Fruit fly (Drosophila melanogaster) whole organism, wandering third instar larva: ENCODE measurements around the gene CG2124.

ENCODE experiments used
- Abd-B ChIP-seq: fragments of >200 bp; optimal IDR thresholded peaks from 2 replicates; lab custom pipeline; 2017; ENCODE audit warnings: missing biosample characterization, missing genetic modification characterization
- CG32264 ChIP-seq: fragments of 200-800 bp; sonication (Bioruptor generic); optimal IDR thresholded peaks from 2 replicates; lab custom pipeline; 2016; ENCODE audit warnings: missing biosample characterization, missing genetic modification characterization
- CG9705 ChIP-seq: fragments of 200-800 bp; sonication (Bioruptor generic); optimal IDR thresholded peaks from 2 replicates; lab custom pipeline; 2018; ENCODE audit warnings: missing biosample characterization, mild to moderate bottlenecking, missing genetic modification characterization
- CrebA ChIP-seq: fragments of 200-800 bp; sonication (Bioruptor generic); optimal IDR thresholded peaks from 2 replicates; lab custom pipeline; 2016; ENCODE audit warnings: missing biosample characterization, mild to moderate bottlenecking, missing genetic modification characterization, borderline replicate concordance
- Dfd ChIP-seq: fragments of >200 bp; optimal IDR thresholded peaks from 2 replicates; lab custom pipeline; 2017; ENCODE audit warnings: missing biosample characterization, missing genetic modification characterization
- Dif ChIP-seq: fragments of 200-275, 200-300 bp; sonication (Bioruptor generic); optimal IDR thresholded peaks from 2 replicates; lab custom pipeline; 2018; ENCODE audit warnings: missing biosample characterization, missing genetic modification characterization; ENCODE audit not compliant: partially characterized antibody
- GATAd ChIP-seq: sonication (Bioruptor generic); optimal IDR thresholded peaks from 2 replicates; lab custom pipeline; 2016; ENCODE audit warnings: missing biosample characterization, missing genetic modification characterization
- HLH106 ChIP-seq: fragments of 200-800 bp; optimal IDR thresholded peaks from 3 replicates; lab custom pipeline; 2019; ENCODE audit warnings: missing biosample characterization, mild to moderate bottlenecking, missing genetic modification characterization, moderate library complexity
- Hnf4 ChIP-seq: fragments of 200-800 bp; sonication (Bioruptor generic); optimal IDR thresholded peaks from 2 replicates; lab custom pipeline; 2016; ENCODE audit warnings: missing biosample characterization, mild to moderate bottlenecking, missing genetic modification characterization
- Hr78 ChIP-seq: fragments of >200 bp; optimal IDR thresholded peaks from 2 replicates; lab custom pipeline; 2017; ENCODE audit warnings: missing biosample characterization, missing genetic modification characterization
- Hr83 ChIP-seq: fragments of 200-300 bp; sonication (Bioruptor generic); optimal IDR thresholded peaks from 2 replicates; lab custom pipeline; 2016; ENCODE audit warnings: missing biosample characterization, mild to moderate bottlenecking, missing genetic modification characterization, moderate library complexity; ENCODE audit not compliant: poor library complexity, severe bottlenecking
- Jra ChIP-seq: sonication (Bioruptor generic); optimal IDR thresholded peaks from 2 replicates; lab custom pipeline; 2016; ENCODE audit warnings: missing biosample characterization, missing genetic modification characterization
- Mio ChIP-seq: sonication (Bioruptor generic); optimal IDR thresholded peaks from 2 replicates; lab custom pipeline; 2016; ENCODE audit warnings: missing biosample characterization, missing genetic modification characterization
- Myc ChIP-seq: fragments of >200 bp; optimal IDR thresholded peaks from 2 replicates; lab custom pipeline; 2017
- N ChIP-seq: fragments of >200 bp; optimal IDR thresholded peaks from 2 replicates; lab custom pipeline; 2018; ENCODE audit warnings: missing biosample characterization, missing external identifiers, missing genetic modification characterization
- OdsH ChIP-seq: fragments of 200-800 bp; sonication (Bioruptor generic); optimal IDR thresholded peaks from 2 replicates; lab custom pipeline; 2016; ENCODE audit warnings: missing biosample characterization, mild to moderate bottlenecking, missing genetic modification characterization
- Rel ChIP-seq, 2 experiments: fragments of 200-800 bp; sonication (Bioruptor generic) in 1 of 2; optimal IDR thresholded peaks; 2 replicates in 1 of 2; 3 replicates in 1 of 2; lab custom pipeline; 2016 to 2019; ENCODE audit warnings: mild to moderate bottlenecking in 2 of 2, missing biosample characterization in 2 of 2, missing genetic modification characterization in 2 of 2, moderate library complexity in 1 of 2
- Sp1 ChIP-seq: fragments of 200-800 bp; sonication (Bioruptor generic); optimal IDR thresholded peaks from 3 replicates; lab custom pipeline; 2019; ENCODE audit warnings: missing biosample characterization, mild to moderate bottlenecking, missing genetic modification characterization, moderate library complexity
- Vsx2 ChIP-seq: fragments of 200-300, 225-300 bp; sonication (Bioruptor generic); optimal IDR thresholded peaks from 2 replicates; lab custom pipeline; 2018; ENCODE audit warnings: missing biosample characterization, missing genetic modification characterization; ENCODE audit not compliant: partially characterized antibody
- br ChIP-seq: fragments of 200-800 bp; sonication (Bioruptor generic); optimal IDR thresholded peaks from 2 replicates; lab custom pipeline; 2016; ENCODE audit warnings: missing biosample characterization, missing genetic modification characterization
- brk ChIP-seq: fragments of 200-800 bp; sonication (Bioruptor generic); optimal IDR thresholded peaks from 2 replicates; lab custom pipeline; 2016; ENCODE audit warnings: missing biosample characterization, mild to moderate bottlenecking, missing genetic modification characterization
- dl ChIP-seq, 2 experiments: fragments of 175-275, 200-275 bp in 1 of 2; fragments of 200-275 bp in 1 of 2; sonication (Bioruptor generic); optimal IDR thresholded peaks; lab custom pipeline; 2018; ENCODE audit warnings: mild to moderate bottlenecking in 2 of 2, missing biosample characterization in 2 of 2, missing genetic modification characterization in 2 of 2, moderate library complexity in 2 of 2; ENCODE audit not compliant: partially characterized antibody in 2 of 2, insufficient read depth in 1 of 2
- dmrt93B ChIP-seq: fragments of 200-800 bp; sonication (Bioruptor generic); optimal IDR thresholded peaks from 2 replicates; lab custom pipeline; 2018; ENCODE audit warnings: missing biosample characterization, mild to moderate bottlenecking, missing genetic modification characterization
- dsf ChIP-seq: sonication (Bioruptor generic); optimal IDR thresholded peaks from 2 replicates; lab custom pipeline; 2016; ENCODE audit warnings: missing biosample characterization, missing genetic modification characterization, borderline replicate concordance
- ey ChIP-seq: fragments of 200-800 bp; sonication (Bioruptor generic); optimal IDR thresholded peaks from 2 replicates; lab custom pipeline; 2016; ENCODE audit warnings: missing biosample characterization, missing genetic modification characterization
- foxo ChIP-seq, 2 experiments: fragments of 200-800 bp; sonication (Bioruptor generic); optimal IDR thresholded peaks; 2 replicates in 1 of 2; 3 replicates in 1 of 2; lab custom pipeline; 2016 to 2017; ENCODE audit warnings: missing biosample characterization in 2 of 2, missing genetic modification characterization in 2 of 2
- fru ChIP-seq: fragments of 200-800 bp; sonication (Bioruptor generic); optimal IDR thresholded peaks from 3 replicates; lab custom pipeline; 2016; ENCODE audit warnings: missing biosample characterization, mild to moderate bottlenecking, missing genetic modification characterization
- h ChIP-seq: fragments of 200-800 bp; sonication (Bioruptor generic); optimal IDR thresholded peaks from 3 replicates; lab custom pipeline; 2016; ENCODE audit warnings: missing biosample characterization, mild to moderate bottlenecking, missing genetic modification characterization
- jim ChIP-seq: fragments of 175-275, 200-325 bp; sonication (Bioruptor generic); optimal IDR thresholded peaks from 2 replicates; lab custom pipeline; 2016; ENCODE audit warnings: missing biosample characterization, mild to moderate bottlenecking, missing genetic modification characterization
- lola ChIP-seq: fragments of >200 bp; optimal IDR thresholded peaks from 2 replicates; lab custom pipeline; 2017; ENCODE audit warnings: missing biosample characterization, missing genetic modification characterization
- pan ChIP-seq: fragments of >200 bp; optimal IDR thresholded peaks from 2 replicates; lab custom pipeline; 2017
- psq ChIP-seq: fragments of 200-800 bp; sonication (Bioruptor generic); optimal IDR thresholded peaks from 3 replicates; lab custom pipeline; 2017; ENCODE audit warnings: missing biosample characterization, mild to moderate bottlenecking, missing genetic modification characterization, moderate library complexity
- rgr ChIP-seq: fragments of 200-800 bp; sonication (Bioruptor generic); optimal IDR thresholded peaks from 3 replicates; lab custom pipeline; 2016; ENCODE audit warnings: missing biosample characterization, mild to moderate bottlenecking, missing genetic modification characterization
- sage ChIP-seq: fragments of 200-800 bp; sonication (Bioruptor generic); optimal IDR thresholded peaks from 2 replicates; lab custom pipeline; 2016; ENCODE audit warnings: missing biosample characterization, mild to moderate bottlenecking, missing genetic modification characterization
- sv ChIP-seq: fragments of 200-800 bp; sonication (Bioruptor generic); optimal IDR thresholded peaks from 3 replicates; lab custom pipeline; 2016; ENCODE audit warnings: missing biosample characterization, missing genetic modification characterization
- tai ChIP-seq: sonication (Bioruptor generic); optimal IDR thresholded peaks from 2 replicates; lab custom pipeline; 2016; ENCODE audit warnings: missing biosample characterization, missing genetic modification characterization
- usp ChIP-seq: fragments of >200 bp; optimal IDR thresholded peaks from 2 replicates; lab custom pipeline; 2017; ENCODE audit warnings: missing biosample characterization, missing genetic modification characterization
- woc ChIP-seq: sonication (Bioruptor generic); optimal IDR thresholded peaks from 2 replicates; lab custom pipeline; 2016; ENCODE audit warnings: missing biosample characterization, mild to moderate bottlenecking, missing genetic modification characterization

Gene CG2124

DNA sequence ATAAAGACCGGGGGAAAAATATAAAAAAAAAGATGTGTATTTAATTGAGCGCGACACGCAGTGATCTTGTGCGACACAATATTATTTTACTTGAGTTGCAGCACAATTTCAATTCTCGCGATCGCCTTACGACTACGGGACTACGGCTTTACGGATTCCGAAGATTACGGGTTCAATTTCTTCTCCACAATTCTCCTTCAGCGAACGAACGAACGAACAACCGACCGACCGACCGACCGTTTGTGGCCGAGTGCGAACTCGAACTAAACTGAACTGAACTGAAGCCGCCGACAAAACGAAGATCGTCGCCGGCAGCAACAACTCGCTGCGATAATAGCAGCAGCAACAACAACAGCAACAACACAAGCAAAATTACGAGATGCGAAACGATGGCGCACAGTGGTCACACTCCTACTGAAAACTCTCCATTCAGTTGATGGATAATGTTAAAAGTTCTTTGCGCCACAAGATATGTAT is 10.7 kb upstream of the CG2124 start, which contains the start of gene spri:
Gene spri (minus strand): TSS at position 265 of the 477 bp plus-strand sequence.
- no peak for TF ChIP-seq psq (GFP tag; lab: Kevin White, UChicago)
- no peak for TF ChIP-seq Abd-B (GFP tag; lab: Kevin White, UChicago)
- peak; percentile 65 for TF ChIP-seq woc (GFP tag; lab: Kevin White, UChicago)
- TF ChIP-seq fru (GFP tag; lab: Kevin White, UChicago), result no peak
- TF ChIP-seq CrebA (GFP tag; lab: Kevin White, UChicago), result no peak
- TF ChIP-seq Hr78 (GFP tag; lab: Kevin White, UChicago), result no peak
- TF ChIP-seq sage (GFP tag; lab: Kevin White, UChicago), result no peak
- peak; percentile 41 for TF ChIP-seq br
- peak; percentile 36 for TF ChIP-seq rgr (GFP tag; lab: Kevin White, UChicago)
- TF ChIP-seq Dfd (GFP tag; lab: Kevin White, UChicago), result no peak
- no peak for TF ChIP-seq lola (GFP tag; lab: Kevin White, UChicago)
- TF ChIP-seq GATAd, result no peak
- TF ChIP-seq Mio (GFP tag; lab: Kevin White, UChicago), result no peak
- no peak for TF ChIP-seq CG9705
- TF ChIP-seq Dif (GFP tag; lab: Kevin White, UChicago), result peak; percentile 14
- no peak for TF ChIP-seq pan (lab: Kevin White, UChicago)
- no peak for TF ChIP-seq usp (GFP tag; lab: Kevin White, UChicago)
- no peak for TF ChIP-seq dl (GFP tag; optimal IDR thresholded peaks at IDR 0.05; lab: Kevin White, UChicago; ENCODE audit: insufficient read depth in 1 of 2, partially characterized antibody in 2 of 2)
- no peak for TF ChIP-seq ey (GFP tag; lab: Kevin White, UChicago)
- peak; percentile 2 for TF ChIP-seq OdsH (GFP tag; lab: Kevin White, UChicago)
- TF ChIP-seq foxo (GFP tag; optimal IDR thresholded peaks at IDR 0.05; lab: Kevin White, UChicago), result peak in 1 of 2 experiments; percentile 6
- TF ChIP-seq CG32264 (GFP tag; lab: Kevin White, UChicago), result no peak
- no peak for TF ChIP-seq sv (GFP tag; lab: Kevin White, UChicago)
- no peak for TF ChIP-seq dsf
- TF ChIP-seq Sp1, result peak; percentile 38
- no peak for TF ChIP-seq Hr83 (GFP tag; lab: Kevin White, UChicago)
- TF ChIP-seq Jra (GFP tag; lab: Kevin White, UChicago), result no peak
- peak; percentile 50 for TF ChIP-seq Hnf4 (GFP tag; lab: Kevin White, UChicago)
- TF ChIP-seq N (GFP tag; lab: Kevin White, UChicago), result no peak
- no peak for TF ChIP-seq tai
- peak; percentile 22 for TF ChIP-seq h (GFP tag; lab: Kevin White, UChicago)
- TF ChIP-seq Vsx2 (GFP tag; lab: Kevin White, UChicago), result no peak
- no peak for TF ChIP-seq brk (GFP tag; lab: Kevin White, UChicago)
- TF ChIP-seq Myc, result no peak
- TF ChIP-seq Rel (GFP tag; optimal IDR thresholded peaks at IDR 0.05; lab: Kevin White, UChicago), result no peak
- TF ChIP-seq Rel (tag; optimal IDR thresholded peaks at IDR 0.05; lab: Kevin White, UChicago), result peak; percentile 49
- TF ChIP-seq jim, result no peak
- no peak for TF ChIP-seq HLH106 (tag; lab: Kevin White, UChicago)
- TF ChIP-seq dmrt93B, result no peak

DNA sequence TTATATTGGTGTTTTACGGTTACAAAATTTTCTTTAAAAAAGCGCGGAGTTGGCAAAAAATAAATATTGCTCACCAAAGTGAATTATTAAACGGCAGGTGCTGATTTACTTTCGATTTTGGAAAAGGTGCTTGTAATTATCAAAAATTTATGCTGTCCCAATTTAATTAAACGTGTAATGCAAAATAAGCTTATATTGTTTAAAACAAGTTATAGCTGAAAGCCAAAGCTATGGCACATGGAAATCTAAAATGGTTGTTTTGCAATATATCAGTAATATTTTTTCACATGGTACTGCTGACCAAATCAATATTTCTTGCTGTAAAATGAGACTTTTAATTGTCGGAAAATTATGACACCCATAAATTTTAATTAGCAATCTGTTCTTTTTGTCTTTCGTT is 9.7 kb upstream of the CG2124 start:
- no peak for TF ChIP-seq Jra (GFP tag; lab: Kevin White, UChicago)
- TF ChIP-seq N (GFP tag; lab: Kevin White, UChicago), result no peak
- no peak for TF ChIP-seq CG32264 (GFP tag; lab: Kevin White, UChicago)
- no peak for TF ChIP-seq rgr (GFP tag; lab: Kevin White, UChicago)
- TF ChIP-seq OdsH (GFP tag; lab: Kevin White, UChicago), result no peak
- no peak for TF ChIP-seq ey (GFP tag; lab: Kevin White, UChicago)
- no peak for TF ChIP-seq fru (GFP tag; lab: Kevin White, UChicago)
- TF ChIP-seq Hr78 (GFP tag; lab: Kevin White, UChicago), result no peak
- TF ChIP-seq lola (GFP tag; lab: Kevin White, UChicago), result no peak
- TF ChIP-seq Mio (GFP tag; lab: Kevin White, UChicago), result no peak
- TF ChIP-seq woc (GFP tag; lab: Kevin White, UChicago), result no peak
- TF ChIP-seq Dif (GFP tag; lab: Kevin White, UChicago), result no peak
- no peak for TF ChIP-seq Abd-B (GFP tag; lab: Kevin White, UChicago)
- TF ChIP-seq jim, result no peak
- TF ChIP-seq pan (lab: Kevin White, UChicago), result no peak
- TF ChIP-seq Hr83 (GFP tag; lab: Kevin White, UChicago), result no peak
- TF ChIP-seq HLH106 (tag; lab: Kevin White, UChicago), result no peak
- TF ChIP-seq, all 38 proteins: peak for 0
